Worm (Caenorhabditis elegans) whole organism, young adult: ENCODE results near the gene C46F11.5.

Experiments used
- B0035.1 ChIP-seq: sonication (generic microtip); optimal IDR thresholded peaks from 2 replicates; lab custom pipeline; 2016; ENCODE audit warnings: missing genetic modification characterization, mild to moderate bottlenecking, missing compliant biosample characterization, missing genotype, missing genetic modification reagents
- F49E8.2 ChIP-seq: sonication (generic microtip); optimal IDR thresholded peaks from 3 replicates; lab custom pipeline; 2017; ENCODE audit warnings: missing genetic modification characterization, mild to moderate bottlenecking, missing compliant biosample characterization, antibody characterized with exemption, moderate library complexity; ENCODE audit not compliant: insufficient read depth
- F55B11.4 ChIP-seq: sonication (generic microtip); optimal IDR thresholded peaks from 2 replicates; lab custom pipeline; 2016; ENCODE audit warnings: missing compliant biosample characterization, missing genetic modification characterization, borderline replicate concordance; ENCODE audit not compliant: insufficient read depth
- F57A8.1 ChIP-seq: fragments of 200-800 bp; sonication (Bioruptor generic); optimal IDR thresholded peaks from 2 replicates; lab custom pipeline; 2018; ENCODE audit warnings: mild to moderate bottlenecking, missing genetic modification characterization, moderate library complexity, missing compliant biosample characterization
- K11D2.4 ChIP-seq: fragments of 200-800 bp; sonication (Bioruptor generic); IDR thresholded peaks from 2 replicates; pipeline ENCODE4 v1.3.6; 2022; ENCODE audit warnings: missing genetic modification reagents, missing genetic modification characterization, missing compliant biosample characterization
- K12H6.12 ChIP-seq: fragments of 200-800 bp; sonication (Bioruptor generic); optimal IDR thresholded peaks from 2 replicates; lab custom pipeline; 2018; ENCODE audit warnings: mild to moderate bottlenecking, missing genetic modification characterization, missing compliant biosample characterization
- T26A5.8 ChIP-seq: sonication (generic microtip); optimal IDR thresholded peaks from 2 replicates; lab custom pipeline; 2016; ENCODE audit warnings: missing genetic modification characterization, missing compliant biosample characterization
- Y53G8AR.9 ChIP-seq: fragments of 200-800 bp; sonication (Bioruptor generic); conservative IDR thresholded peaks from 2 replicates; pipeline ENCODE4 v1.3.6; 2022; ENCODE audit warnings: missing genetic modification reagents, missing genetic modification characterization, missing compliant biosample characterization
- ZK185.1 ChIP-seq: sonication (generic microtip); optimal IDR thresholded peaks from 2 replicates; lab custom pipeline; 2016; ENCODE audit warnings: mild to moderate bottlenecking, missing genetic modification characterization, missing compliant biosample characterization; ENCODE audit not compliant: poor library complexity, severe bottlenecking
- ama-1 ChIP-seq, 3 experiments: fragments of 150-350 bp in 1 of 3; sonication (generic microtip) in 2 of 3; optimal IDR thresholded peaks; 2 replicates each; lab custom pipeline; 2014 to 2018; ENCODE audit warnings: missing biosample characterization in 2 of 3, missing genetic modification characterization in 2 of 3, missing genetic modification reagents in 2 of 3
- atf-7 ChIP-seq: sonication (generic microtip); optimal IDR thresholded peaks from 2 replicates; lab custom pipeline; 2017; ENCODE audit warnings: mild to moderate bottlenecking, missing genetic modification characterization, missing compliant biosample characterization
- athp-1 ChIP-seq: sonication (generic microtip); optimal IDR thresholded peaks from 2 replicates; lab custom pipeline; 2017; ENCODE audit warnings: mild to moderate bottlenecking, missing genetic modification characterization, missing compliant biosample characterization
- attf-3 ChIP-seq: fragments of 200-800 bp; sonication (Bioruptor generic); conservative IDR thresholded peaks from 2 replicates; pipeline ENCODE4 v1.3.6; 2022; ENCODE audit warnings: missing genetic modification reagents, missing genetic modification characterization, missing compliant biosample characterization
- cebp-1 ChIP-seq, 2 experiments: fragments of 200-800 bp in 1 of 2; sonication (Bioruptor generic) in 1 of 2; sonication (generic microtip) in 1 of 2; IDR thresholded peaks in 1 of 2; optimal IDR thresholded peaks in 1 of 2; 2 replicates each; pipeline versions ENCODE4 v1.3.6 to Lab custom; 2017 to 2022; ENCODE audit warnings: missing compliant biosample characterization in 2 of 2, missing genetic modification characterization in 2 of 2, mild to moderate bottlenecking in 1 of 2, missing genetic modification reagents in 1 of 2, moderate library complexity in 1 of 2
- ceh-27 ChIP-seq: fragments of 200-800 bp; sonication (Bioruptor generic); optimal IDR thresholded peaks from 2 replicates; lab custom pipeline; 2018; ENCODE audit warnings: mild to moderate bottlenecking, missing genetic modification characterization, moderate library complexity, missing compliant biosample characterization
- ceh-40 ChIP-seq: fragments of 200-800 bp; sonication (Bioruptor generic); IDR thresholded peaks from 2 replicates; pipeline ENCODE4 v1.3.6; 2022; ENCODE audit warnings: missing genetic modification characterization, missing compliant biosample characterization
- dpff-1 ChIP-seq: sonication (generic microtip); optimal IDR thresholded peaks from 2 replicates; lab custom pipeline; 2017; ENCODE audit warnings: mild to moderate bottlenecking, missing genetic modification characterization, missing compliant biosample characterization
- egl-18 ChIP-seq: fragments of 200-800 bp; sonication (Bioruptor generic); IDR thresholded peaks from 2 replicates; pipeline ENCODE4 v1.3.6; 2022; ENCODE audit warnings: missing genetic modification reagents, missing genetic modification characterization, missing compliant biosample characterization
- egl-44 ChIP-seq: fragments of 200-800 bp; sonication (Bioruptor generic); IDR thresholded peaks from 2 replicates; pipeline ENCODE4 v1.3.6; 2022; ENCODE audit warnings: missing genetic modification reagents, missing genetic modification characterization, missing compliant biosample characterization
- egrh-3 ChIP-seq: fragments of 200-800 bp; sonication (Bioruptor generic); IDR thresholded peaks from 2 replicates; pipeline ENCODE4 v1.3.6; 2022; ENCODE audit warnings: missing genetic modification reagents, missing genetic modification characterization, missing compliant biosample characterization
- ets-4 ChIP-seq: fragments of 200-800 bp; sonication (Bioruptor generic); optimal IDR thresholded peaks from 2 replicates; lab custom pipeline; 2018; ENCODE audit warnings: mild to moderate bottlenecking, missing genetic modification characterization, missing compliant biosample characterization
- gei-17 ChIP-seq: fragments of 200-800 bp; sonication (Bioruptor generic); optimal IDR thresholded peaks from 2 replicates; lab custom pipeline; 2018; ENCODE audit warnings: mild to moderate bottlenecking, missing genetic modification characterization, missing compliant biosample characterization
- him-1 ChIP-seq: sonication (generic microtip); optimal IDR thresholded peaks from 2 replicates; lab custom pipeline; 2016; ENCODE audit warnings: missing genotype, missing genetic modification reagents, missing genetic modification characterization, missing compliant biosample characterization
- hmg-1.2 ChIP-seq: fragments of 200-800 bp; sonication (Bioruptor generic); IDR thresholded peaks from 2 replicates; pipeline ENCODE4 v1.3.6; 2022; ENCODE audit warnings: missing genetic modification reagents, missing genetic modification characterization, missing compliant biosample characterization
- lag-1 ChIP-seq: fragments of 200-800 bp; sonication (Bioruptor generic); IDR thresholded peaks from 2 replicates; pipeline ENCODE4 v1.3.6; 2022; ENCODE audit warnings: missing genetic modification reagents, missing genetic modification characterization, missing compliant biosample characterization
- let-526 ChIP-seq: fragments of 200-800 bp; sonication (Bioruptor generic); IDR thresholded peaks from 2 replicates; pipeline ENCODE4 v1.3.6; 2022; ENCODE audit warnings: missing genetic modification reagents, missing genetic modification characterization, missing compliant biosample characterization
- let-607 ChIP-seq, 2 experiments: fragments of 200-800 bp in 1 of 2; sonication (Bioruptor generic) in 1 of 2; sonication (generic microtip) in 1 of 2; optimal IDR thresholded peaks; 2 replicates each; lab custom pipeline; 2016 to 2018; ENCODE audit warnings: mild to moderate bottlenecking in 2 of 2, missing compliant biosample characterization in 2 of 2, missing genetic modification characterization in 2 of 2, moderate library complexity in 2 of 2, missing genotype in 1 of 2
- lin-35 ChIP-seq, 3 experiments: fragments of 150-350 bp in 2 of 3; sonication (generic microtip) in 1 of 3; optimal IDR thresholded peaks; 2 replicates each; lab custom pipeline; 2014 to 2018; ENCODE audit warnings: missing biosample characterization in 3 of 3, missing genetic modification characterization in 3 of 3, missing genetic modification reagents in 3 of 3
- lin-40 ChIP-seq: sonication (generic microtip); optimal IDR thresholded peaks from 2 replicates; lab custom pipeline; 2016; ENCODE audit warnings: missing genetic modification characterization, mild to moderate bottlenecking, missing compliant biosample characterization, missing genotype, missing genetic modification reagents
- lin-54 ChIP-seq: fragments of 200-800 bp; sonication (Bioruptor generic); optimal IDR thresholded peaks from 2 replicates; lab custom pipeline; 2018; ENCODE audit warnings: mild to moderate bottlenecking, missing genetic modification characterization, missing compliant biosample characterization
- madf-10 ChIP-seq: sonication (generic microtip); optimal IDR thresholded peaks from 2 replicates; lab custom pipeline; 2016; ENCODE audit warnings: mild to moderate bottlenecking, missing genetic modification characterization, missing compliant biosample characterization
- mel-28 ChIP-seq: sonication (generic microtip); optimal IDR thresholded peaks from 2 replicates; lab custom pipeline; 2016; ENCODE audit warnings: borderline replicate concordance, mild to moderate bottlenecking, missing genetic modification characterization, missing compliant biosample characterization
- nfya-1 ChIP-seq: sonication (generic microtip); optimal IDR thresholded peaks from 2 replicates; lab custom pipeline; 2017; ENCODE audit warnings: antibody characterized with exemption, missing compliant biosample characterization, missing genetic modification characterization, borderline replicate concordance; ENCODE audit not compliant: insufficient read depth
- repo-1 ChIP-seq: sonication (generic microtip); optimal IDR thresholded peaks from 2 replicates; lab custom pipeline; 2017; ENCODE audit warnings: mild to moderate bottlenecking, missing genetic modification characterization, missing compliant biosample characterization
- snpc-3.4 ChIP-seq: sonication (generic microtip); optimal IDR thresholded peaks from 2 replicates; lab custom pipeline; 2017; ENCODE audit warnings: missing genetic modification characterization, mild to moderate bottlenecking, missing compliant biosample characterization, antibody characterized with exemption, moderate library complexity, missing genotype, missing genetic modification reagents
- tlf-1 ChIP-seq: fragments of 200-800 bp; sonication (Bioruptor generic); optimal IDR thresholded peaks from 2 replicates; lab custom pipeline; 2018; ENCODE audit warnings: mild to moderate bottlenecking, missing genetic modification characterization, missing compliant biosample characterization
- unc-130 ChIP-seq: sonication (generic microtip); optimal IDR thresholded peaks from 2 replicates; lab custom pipeline; 2016; ENCODE audit warnings: missing genetic modification reagents, missing genetic modification characterization, missing compliant biosample characterization
- xnd-1 ChIP-seq: sonication (generic microtip); optimal IDR thresholded peaks from 2 replicates; lab custom pipeline; 2016; ENCODE audit warnings: missing genotype, missing genetic modification reagents, missing genetic modification characterization, missing compliant biosample characterization
- zim-3 ChIP-seq: sonication (generic microtip); optimal IDR thresholded peaks from 2 replicates; lab custom pipeline; 2017; ENCODE audit warnings: mild to moderate bottlenecking, missing genetic modification characterization, moderate library complexity, missing compliant biosample characterization
- ztf-22 ChIP-seq: fragments of 200-800 bp; sonication (Bioruptor generic); optimal IDR thresholded peaks from 2 replicates; lab custom pipeline; 2018; ENCODE audit warnings: mild to moderate bottlenecking, missing genetic modification characterization, moderate library complexity, missing compliant biosample characterization
- ztf-26 ChIP-seq: sonication (generic microtip); optimal IDR thresholded peaks from 2 replicates; lab custom pipeline; 2017; ENCODE audit warnings: missing genetic modification characterization, missing compliant biosample characterization
- ztf-28 ChIP-seq: fragments of 200-800 bp; sonication (Bioruptor generic); IDR thresholded peaks from 2 replicates; pipeline ENCODE4 v1.3.6; 2022; ENCODE audit warnings: missing genetic modification reagents, missing genetic modification characterization, missing compliant biosample characterization

C46F11.5 gene

DNA sequence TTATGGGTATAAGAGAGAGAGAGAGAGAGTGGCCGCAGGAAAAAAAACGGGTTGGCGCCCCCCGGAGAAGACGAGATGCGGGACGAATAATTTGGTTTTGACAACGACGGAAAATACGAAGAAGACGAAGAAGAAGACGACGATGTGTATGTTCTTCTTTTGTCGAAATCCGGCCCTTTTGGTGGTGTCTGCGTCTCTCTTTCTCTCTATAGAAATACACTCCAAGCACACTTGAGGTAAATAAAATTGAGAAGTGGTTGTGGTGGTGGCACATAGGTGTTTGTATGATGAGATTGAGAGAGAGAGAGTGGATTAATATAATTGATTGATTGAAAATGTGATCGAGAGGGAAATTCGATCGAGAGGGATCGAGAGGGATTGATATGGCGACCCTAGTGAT lies 15.4 kb upstream of the C46F11.5 start:
- TF ChIP-seq gei-17 (GFP tag; lab: Kevin White, UChicago) (no peak), ceh-27 (GFP tag; lab: Kevin White, UChicago) (peak; percentile 89), F55B11.4 (no peak), cebp-1 (GFP tag; IDR thresholded peaks at IDR 0.05; lab: Robert Waterston, UW) (no peak), cebp-1 (tag; optimal IDR thresholded peaks at IDR 0.05; lab: Kevin White, UChicago) (peak; percentile 21), lin-40 (tag; lab: Kevin White, UChicago) (peak; percentile 11), lin-54 (GFP tag; lab: Kevin White, UChicago) (no peak), lin-35 (GFP tag; optimal IDR thresholded peaks at IDR 0.05; lab: Kevin White, UChicago) (peak in 1 of 3 experiments; percentile 2), let-607 (tag; optimal IDR thresholded peaks at IDR 0.05; lab: Kevin White, UChicago) (no peak), nfya-1 (tag; lab: Kevin White, UChicago) (no peak), K12H6.12 (peak; percentile 22)

ce11 chrIII:3670984-3671383 lies 13.6 kb upstream of the C46F11.5 start:
- TF ChIP-seq hmg-1.2 (0 out of 2 replicates have a peak, but pooled peaks have one; percentile 5), unc-130 (no peak)

DNA sequence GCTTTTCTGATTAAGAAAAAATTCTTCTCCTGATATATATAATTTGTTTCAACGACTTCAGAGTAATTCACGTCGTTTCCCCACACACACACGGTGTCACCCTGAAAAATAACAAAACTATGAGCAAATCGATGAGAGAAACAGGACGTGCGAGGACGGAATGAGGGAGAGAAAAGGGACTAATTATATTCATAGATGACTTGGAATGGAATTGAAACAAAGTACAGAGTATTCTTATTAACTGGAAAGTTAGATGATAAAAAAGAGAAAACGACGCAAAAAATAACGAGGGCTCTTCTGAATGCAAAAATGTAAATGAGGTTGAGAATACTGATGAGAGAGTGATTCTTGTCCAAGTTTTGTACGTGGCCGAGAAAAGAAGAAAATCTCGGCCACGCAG lies 12.9 kb upstream of the C46F11.5 start, which contains the start of gene C46F11.6:
Gene C46F11.6, minus strand, starts transcription at position 101 of the 400 bp plus-strand sequence.
- TF ChIP-seq mel-28: no peak
- no peak for TF ChIP-seq F57A8.1 (GFP tag; lab: Kevin White, UChicago)
- TF ChIP-seq ztf-28: no peak
- no peak for TF ChIP-seq ztf-26 (tag; lab: Kevin White, UChicago)
- no peak for TF ChIP-seq madf-10
- TF ChIP-seq atf-7 (tag; lab: Kevin White, UChicago): no peak
- TF ChIP-seq ceh-40 (GFP tag; lab: Robert Waterston, UW): no peak
- TF ChIP-seq dpff-1: no peak
- no peak for TF ChIP-seq attf-3 (GFP tag; lab: Robert Waterston, UW)
- TF ChIP-seq K12H6.12: no peak
- TF ChIP-seq, all 124 proteins: peak for 0

DNA sequence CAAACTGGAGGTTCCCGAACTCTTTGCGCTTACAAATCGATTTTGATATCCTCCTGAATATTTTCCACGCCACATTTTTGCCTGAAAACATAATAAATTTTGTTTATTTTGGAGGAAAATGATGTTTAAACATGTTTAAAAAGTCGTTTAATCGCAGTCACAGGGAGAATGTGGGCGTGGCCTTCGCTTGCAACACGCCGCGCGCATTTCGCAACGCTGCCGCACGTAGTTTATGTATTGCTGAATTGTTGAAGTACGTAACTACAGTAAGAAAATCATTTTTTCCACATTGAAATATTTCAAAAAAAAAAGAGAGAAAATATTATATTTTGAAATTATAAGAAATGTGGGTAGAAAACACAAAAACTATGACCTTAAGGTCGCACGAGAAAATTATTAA lies 6.8 kb upstream of the C46F11.5 start, which contains the start of gene C46F11.4:
Gene C46F11.4, minus strand, starts transcription at position 81 of the 400 bp plus-strand sequence.
- peak; percentile 28 for TF ChIP-seq lin-54 (GFP tag; lab: Kevin White, UChicago)
- no peak for TF ChIP-seq lag-1 (GFP tag; lab: Robert Waterston, UW)
- TF ChIP-seq tlf-1: no peak
- TF ChIP-seq snpc-3.4 (tag; lab: Kevin White, UChicago): no peak
- no peak for TF ChIP-seq let-526 (GFP tag; lab: Robert Waterston, UW)
- TF ChIP-seq ceh-40 (GFP tag; lab: Robert Waterston, UW): no peak
- TF ChIP-seq repo-1 (tag; lab: Kevin White, UChicago): no peak
- TF ChIP-seq T26A5.8 (tag; lab: Kevin White, UChicago): no peak
- TF ChIP-seq F49E8.2 (tag; lab: Kevin White, UChicago): peak; percentile 32
- no peak for TF ChIP-seq ztf-22 (GFP tag; lab: Kevin White, UChicago)
- no peak for TF ChIP-seq egrh-3
- TF ChIP-seq ZK185.1 (tag; lab: Kevin White, UChicago): peak; percentile 38
- TF ChIP-seq B0035.1 (tag; lab: Kevin White, UChicago): no peak
- TF ChIP-seq him-1 (tag; lab: Kevin White, UChicago): peak; percentile 66
- 0 out of 2 replicates have a peak, but pooled peaks have one; percentile 28 for TF ChIP-seq Y53G8AR.9
- TF ChIP-seq ama-1 (optimal IDR thresholded peaks at IDR 0.05; lab: Kevin White, UChicago): no peak
- no peak for TF ChIP-seq ama-1 (GFP tag; optimal IDR thresholded peaks at IDR 0.05; lab: Kevin White, UChicago)
- no peak for TF ChIP-seq let-607 (tag; optimal IDR thresholded peaks at IDR 0.05; lab: Kevin White, UChicago)
- TF ChIP-seq athp-1 (tag; lab: Kevin White, UChicago): no peak
- TF ChIP-seq lin-40 (tag; lab: Kevin White, UChicago): no peak
- TF ChIP-seq lin-35 (GFP tag; optimal IDR thresholded peaks at IDR 0.05; lab: Kevin White, UChicago): peak in 1 of 3 experiments; percentile 39
- no peak for TF ChIP-seq ets-4 (GFP tag; lab: Kevin White, UChicago)
- TF ChIP-seq zim-3: no peak
- no peak for TF ChIP-seq mel-28
- no peak for TF ChIP-seq K11D2.4 (GFP tag; lab: Robert Waterston, UW)
- no peak for TF ChIP-seq xnd-1 (tag; lab: Kevin White, UChicago)
- TF ChIP-seq egl-44: no peak
- TF ChIP-seq egl-18 (GFP tag; lab: Robert Waterston, UW): no peak
